Fruit fly (Drosophila melanogaster) whole organism, adult: ENCODE measurements around the gene CG14610.

ENCODE experiments used
- CG11617 ChIP-seq: fragments of 200-800 bp; sonication (Bioruptor generic); optimal IDR thresholded peaks from 2 replicates; lab custom pipeline; 2017; ENCODE audit warnings: mild to moderate bottlenecking, missing biosample characterization, missing genetic modification reagents, missing genetic modification characterization
- CG12768 ChIP-seq: fragments of 200-800 bp; sonication (Bioruptor generic); optimal IDR thresholded peaks from 2 replicates; lab custom pipeline; 2017; ENCODE audit warnings: missing biosample characterization, missing genetic modification characterization, mild to moderate bottlenecking, moderate library complexity, missing genetic modification reagents
- CG14711 ChIP-seq: fragments of 200-800 bp; sonication (Bioruptor generic); optimal IDR thresholded peaks from 2 replicates; lab custom pipeline; 2018; ENCODE audit warnings: missing biosample characterization, mild to moderate bottlenecking, missing genetic modification characterization, moderate library complexity
- CG33017 ChIP-seq: fragments of 200-800 bp; sonication (Bioruptor generic); optimal IDR thresholded peaks from 2 replicates; lab custom pipeline; 2018; ENCODE audit warnings: missing biosample characterization, mild to moderate bottlenecking, missing genetic modification characterization, moderate library complexity
- CG7045 ChIP-seq: fragments of 200-800 bp; sonication (Bioruptor generic); optimal IDR thresholded peaks from 2 replicates; lab custom pipeline; 2017; ENCODE audit warnings: missing biosample characterization, mild to moderate bottlenecking, missing genetic modification characterization
- CG7101 ChIP-seq: fragments of 200-800 bp; sonication (Bioruptor generic); optimal IDR thresholded peaks from 2 replicates; lab custom pipeline; 2018; ENCODE audit warnings: missing biosample characterization, mild to moderate bottlenecking, missing genetic modification characterization, moderate library complexity
- Mnt ChIP-seq: fragments of 200-800 bp; sonication (Bioruptor generic); optimal IDR thresholded peaks from 2 replicates; lab custom pipeline; 2016; ENCODE audit warnings: missing biosample characterization, mild to moderate bottlenecking, missing genetic modification characterization
- cnc ChIP-seq, 2 experiments: fragments of >200 bp; optimal IDR thresholded peaks; 2 replicates each; lab custom pipeline; 2017
- kay ChIP-seq: fragments of 200-800 bp; sonication (Bioruptor generic); peaks from one replicate; lab custom pipeline; 2016; ENCODE audit warnings: missing biosample characterization, missing genetic modification characterization, borderline replicate concordance
- ovo ChIP-seq: fragments of 200-800 bp; sonication (Bioruptor generic); optimal IDR thresholded peaks from 2 replicates; lab custom pipeline; 2016; ENCODE audit warnings: missing biosample characterization, missing genetic modification characterization
- pad ChIP-seq: fragments of 200-800 bp; sonication (Bioruptor generic); optimal IDR thresholded peaks from 3 replicates; lab custom pipeline; 2017; ENCODE audit warnings: missing biosample characterization, missing genetic modification characterization, mild to moderate bottlenecking, moderate library complexity, missing genetic modification reagents
- tj ChIP-seq: fragments of 200-800 bp; sonication (Bioruptor generic); optimal IDR thresholded peaks from 3 replicates; lab custom pipeline; 2017; ENCODE audit warnings: missing biosample characterization, mild to moderate bottlenecking, missing genetic modification characterization, moderate library complexity

DNA sequence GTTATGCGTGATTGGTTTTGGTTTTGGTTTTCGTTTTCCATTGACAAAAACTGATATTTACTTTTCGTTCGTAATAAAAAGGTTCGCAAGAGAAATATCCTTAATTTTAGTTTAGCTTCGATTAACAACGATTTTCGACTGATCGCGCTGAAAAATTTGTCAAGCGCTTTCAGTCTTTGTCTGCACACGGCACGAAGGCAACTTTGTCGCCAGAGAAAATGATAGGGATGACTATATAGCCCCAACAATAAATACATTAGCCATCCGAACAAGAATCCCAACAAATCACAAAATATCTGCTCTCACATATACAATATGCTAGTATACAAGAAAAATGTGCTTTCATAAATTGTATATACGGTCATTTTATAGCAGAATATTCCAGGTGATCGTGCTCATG, 26.5 kb downstream of the CG14610 start, which contains the start of gene Mlp84B:
- no peak for TF ChIP-seq CG11617
- no peak for TF ChIP-seq CG14711
- TF ChIP-seq CG7045 (GFP tag; lab: Kevin White, UChicago): no peak
- TF ChIP-seq CG7101 (tag; lab: Kevin White, UChicago): no peak
- no peak for TF ChIP-seq pad (GFP tag; lab: Kevin White, UChicago)
- no peak for TF ChIP-seq Mnt
- TF ChIP-seq CG12768: no peak
- TF ChIP-seq cnc (optimal IDR thresholded peaks at IDR 0.05; lab: Kevin White, UChicago): no peak
- TF ChIP-seq tj: no peak
- no peak for TF ChIP-seq kay
- no peak for TF ChIP-seq CG33017
- no peak for TF ChIP-seq ovo (GFP tag; lab: Kevin White, UChicago)
